Worm (Caenorhabditis elegans) whole organism, young adult: ENCODE measurements around the gene zip-7.
A peak's percentile ranks its signal among the peaks of the same experiment; 100 is the strongest.

Source experiments
- F10E7.11 ChIP-seq: sonication (generic microtip); optimal IDR thresholded peaks from 2 replicates; lab custom pipeline; 2017; ENCODE audit warnings: mild to moderate bottlenecking, missing genetic modification characterization, moderate library complexity, missing compliant biosample characterization
- F23B12.7 ChIP-seq: sonication (generic microtip); optimal IDR thresholded peaks from 2 replicates; lab custom pipeline; 2017; ENCODE audit warnings: missing genetic modification characterization, mild to moderate bottlenecking, missing compliant biosample characterization, antibody characterized with exemption, moderate library complexity; ENCODE audit not compliant: insufficient read depth
- F33H1.4 ChIP-seq: fragments of 200-800 bp; sonication (Bioruptor generic); IDR thresholded peaks from 2 replicates; pipeline ENCODE4 v1.3.6; 2022; ENCODE audit warnings: missing genetic modification reagents, missing genetic modification characterization, missing compliant biosample characterization
- K11D2.4 ChIP-seq: fragments of 200-800 bp; sonication (Bioruptor generic); IDR thresholded peaks from 2 replicates; pipeline ENCODE4 v1.3.6; 2022; ENCODE audit warnings: missing genetic modification reagents, missing genetic modification characterization, missing compliant biosample characterization
- K12H6.12 ChIP-seq: fragments of 200-800 bp; sonication (Bioruptor generic); optimal IDR thresholded peaks from 2 replicates; lab custom pipeline; 2018; ENCODE audit warnings: mild to moderate bottlenecking, missing genetic modification characterization, missing compliant biosample characterization
- T26A5.8 ChIP-seq: sonication (generic microtip); optimal IDR thresholded peaks from 2 replicates; lab custom pipeline; 2016; ENCODE audit warnings: missing genetic modification characterization, missing compliant biosample characterization
- Y53F4B.3 ChIP-seq: fragments of 200-800 bp; sonication (Bioruptor generic); IDR thresholded peaks from 2 replicates; pipeline ENCODE4 v1.3.6; 2022; ENCODE audit warnings: missing genetic modification reagents, missing genetic modification characterization, missing compliant biosample characterization
- Y79H2A.3 ChIP-seq: fragments of 200-800 bp; sonication (Bioruptor generic); conservative IDR thresholded peaks from 2 replicates; pipeline ENCODE4 v1.3.6; 2022; ENCODE audit warnings: missing genetic modification reagents, missing genetic modification characterization, missing compliant biosample characterization
- Y95B8A.8 ChIP-seq: fragments of 200-800 bp; sonication (Bioruptor generic); IDR thresholded peaks from 2 replicates; pipeline ENCODE4 v1.3.6; 2022; ENCODE audit warnings: missing genetic modification reagents, missing genetic modification characterization, missing compliant biosample characterization
- ZK185.1 ChIP-seq: sonication (generic microtip); optimal IDR thresholded peaks from 2 replicates; lab custom pipeline; 2016; ENCODE audit warnings: mild to moderate bottlenecking, missing genetic modification characterization, missing compliant biosample characterization; ENCODE audit not compliant: poor library complexity, severe bottlenecking
- ama-1 ChIP-seq, 3 experiments: fragments of 150-350 bp in 1 of 3; sonication (generic microtip) in 2 of 3; optimal IDR thresholded peaks; 2 replicates each; lab custom pipeline; 2014 to 2018; ENCODE audit warnings: missing biosample characterization in 2 of 3, missing genetic modification characterization in 2 of 3, missing genetic modification reagents in 2 of 3
- athp-1 ChIP-seq: sonication (generic microtip); optimal IDR thresholded peaks from 2 replicates; lab custom pipeline; 2017; ENCODE audit warnings: mild to moderate bottlenecking, missing genetic modification characterization, missing compliant biosample characterization
- attf-6 ChIP-seq: fragments of 200-800 bp; sonication (Bioruptor generic); IDR thresholded peaks from 2 replicates; pipeline ENCODE4 v1.3.6; 2022; ENCODE audit warnings: missing genetic modification reagents, missing genetic modification characterization, missing compliant biosample characterization
- cebp-1 ChIP-seq, 2 experiments: fragments of 200-800 bp in 1 of 2; sonication (Bioruptor generic) in 1 of 2; sonication (generic microtip) in 1 of 2; IDR thresholded peaks in 1 of 2; optimal IDR thresholded peaks in 1 of 2; 2 replicates each; pipeline versions ENCODE4 v1.3.6 to Lab custom; 2017 to 2022; ENCODE audit warnings: missing compliant biosample characterization in 2 of 2, missing genetic modification characterization in 2 of 2, mild to moderate bottlenecking in 1 of 2, missing genetic modification reagents in 1 of 2, moderate library complexity in 1 of 2
- cebp-2 ChIP-seq: fragments of 200-800 bp; sonication (Bioruptor generic); IDR thresholded peaks from 2 replicates; pipeline ENCODE4 v1.3.6; 2022; ENCODE audit warnings: missing genetic modification characterization, missing compliant biosample characterization
- ceh-27 ChIP-seq: fragments of 200-800 bp; sonication (Bioruptor generic); optimal IDR thresholded peaks from 2 replicates; lab custom pipeline; 2018; ENCODE audit warnings: mild to moderate bottlenecking, missing genetic modification characterization, moderate library complexity, missing compliant biosample characterization
- ceh-91 ChIP-seq: fragments of 200-800 bp; sonication (Bioruptor generic); IDR thresholded peaks from 2 replicates; pipeline ENCODE4 v1.3.6; 2022; ENCODE audit warnings: missing genetic modification reagents, missing genetic modification characterization, missing compliant biosample characterization
- dox-1 ChIP-seq: fragments of 200-800 bp; sonication (Bioruptor generic); IDR thresholded peaks from 2 replicates; pipeline ENCODE4 v1.3.6; 2022; ENCODE audit warnings: missing genetic modification reagents, missing genetic modification characterization, missing compliant biosample characterization
- egrh-3 ChIP-seq: fragments of 200-800 bp; sonication (Bioruptor generic); IDR thresholded peaks from 2 replicates; pipeline ENCODE4 v1.3.6; 2022; ENCODE audit warnings: missing genetic modification reagents, missing genetic modification characterization, missing compliant biosample characterization
- him-1 ChIP-seq: sonication (generic microtip); optimal IDR thresholded peaks from 2 replicates; lab custom pipeline; 2016; ENCODE audit warnings: missing genotype, missing genetic modification reagents, missing genetic modification characterization, missing compliant biosample characterization
- hmg-1.2 ChIP-seq: fragments of 200-800 bp; sonication (Bioruptor generic); IDR thresholded peaks from 2 replicates; pipeline ENCODE4 v1.3.6; 2022; ENCODE audit warnings: missing genetic modification reagents, missing genetic modification characterization, missing compliant biosample characterization
- let-526 ChIP-seq: fragments of 200-800 bp; sonication (Bioruptor generic); IDR thresholded peaks from 2 replicates; pipeline ENCODE4 v1.3.6; 2022; ENCODE audit warnings: missing genetic modification reagents, missing genetic modification characterization, missing compliant biosample characterization
- lin-40 ChIP-seq: sonication (generic microtip); optimal IDR thresholded peaks from 2 replicates; lab custom pipeline; 2016; ENCODE audit warnings: missing genetic modification characterization, mild to moderate bottlenecking, missing compliant biosample characterization, missing genotype, missing genetic modification reagents
- madf-10 ChIP-seq: sonication (generic microtip); optimal IDR thresholded peaks from 2 replicates; lab custom pipeline; 2016; ENCODE audit warnings: mild to moderate bottlenecking, missing genetic modification characterization, missing compliant biosample characterization
- mcd-1 ChIP-seq: fragments of 200-800 bp; sonication (Bioruptor generic); IDR thresholded peaks from 2 replicates; pipeline ENCODE4 v1.3.6; 2022; ENCODE audit warnings: missing genetic modification reagents, missing genetic modification characterization, missing compliant biosample characterization
- mel-28 ChIP-seq: sonication (generic microtip); optimal IDR thresholded peaks from 2 replicates; lab custom pipeline; 2016; ENCODE audit warnings: borderline replicate concordance, mild to moderate bottlenecking, missing genetic modification characterization, missing compliant biosample characterization
- nfya-2 ChIP-seq: fragments of 200-800 bp; sonication (Bioruptor generic); IDR thresholded peaks from 2 replicates; pipeline ENCODE4 v1.3.6; 2022; ENCODE audit warnings: missing genetic modification reagents, missing genetic modification characterization, missing compliant biosample characterization
- nfyb-1 ChIP-seq: fragments of 200-800 bp; sonication (Bioruptor generic); IDR thresholded peaks from 2 replicates; pipeline ENCODE4 v1.3.6; 2022; ENCODE audit warnings: missing genetic modification reagents, missing genetic modification characterization, missing compliant biosample characterization
- nhr-80 ChIP-seq: sonication (generic microtip); optimal IDR thresholded peaks from 2 replicates; lab custom pipeline; 2016; ENCODE audit warnings: missing genetic modification characterization, missing compliant biosample characterization
- pha-4 ChIP-seq: fragments of 150-350 bp; sonication (generic microtip); optimal IDR thresholded peaks from 2 replicates; lab custom pipeline; 2014; ENCODE audit warnings: missing biosample characterization, missing genetic modification reagents, missing genetic modification characterization
- rcor-1 ChIP-seq: fragments of 200-800 bp; sonication (Bioruptor generic); IDR thresholded peaks from 2 replicates; pipeline ENCODE4 v1.3.6; 2022; ENCODE audit warnings: missing genetic modification reagents, missing genetic modification characterization, missing compliant biosample characterization
- sdz-38 ChIP-seq: sonication (generic microtip); optimal IDR thresholded peaks from 2 replicates; lab custom pipeline; 2016; ENCODE audit warnings: missing genotype, missing genetic modification characterization, missing compliant biosample characterization
- snpc-4 ChIP-seq, 5 experiments: fragments of 150-350 bp in 1 of 5; sonication (generic microtip) in 4 of 5; optimal IDR thresholded peaks; 2 replicates each; lab custom pipeline; 2014 to 2018; ENCODE audit warnings: missing genetic modification characterization in 5 of 5, missing biosample characterization in 3 of 5, antibody characterized with exemption in 2 of 5, mild to moderate bottlenecking in 2 of 5, missing compliant biosample characterization in 2 of 5, missing genotype in 2 of 5, moderate library complexity in 2 of 5, missing genetic modification reagents in 1 of 5
- somi-1 ChIP-seq: fragments of 200-800 bp; sonication (Bioruptor generic); optimal IDR thresholded peaks from 2 replicates; lab custom pipeline; 2018; ENCODE audit warnings: mild to moderate bottlenecking, missing genetic modification characterization, missing compliant biosample characterization
- tbx-9 ChIP-seq: sonication (generic microtip); optimal IDR thresholded peaks from 2 replicates; lab custom pipeline; 2016; ENCODE audit warnings: borderline replicate concordance, missing genetic modification characterization, inconsistent platforms, missing compliant biosample characterization
- zfh-2 ChIP-seq: fragments of 200-800 bp; sonication (Bioruptor generic); conservative IDR thresholded peaks from 2 replicates; pipeline ENCODE4 v1.3.6; 2022; ENCODE audit warnings: missing genetic modification reagents, missing genetic modification characterization, missing compliant biosample characterization
- ztf-3 ChIP-seq: fragments of 200-800 bp; sonication (Bioruptor generic); optimal IDR thresholded peaks from 2 replicates; lab custom pipeline; 2018; ENCODE audit warnings: mild to moderate bottlenecking, missing genetic modification characterization, missing compliant biosample characterization

zip-7 gene

ce11 chrIV:16501855-16502254 lies 3.6 kb downstream of the zip-7 start (continued):
- TF ChIP-seq him-1 (tag; lab: Kevin White, UChicago) (no peak), Y95B8A.8 (0 out of 2 replicates have a peak, but pooled peaks have one; percentile 57), ZK185.1 (tag; lab: Kevin White, UChicago) (peak; percentile 15), rcor-1 (GFP tag; lab: Robert Waterston, UW) (no peak), nhr-80 (peak; percentile 82), mcd-1 (peak; percentile 38; the same call in 1 of the 2 replicates), nfyb-1 (peak; percentile 56; the same call in 1 of the 2 replicates), lin-40 (tag; lab: Kevin White, UChicago) (peak; percentile 51), pha-4 (tag; lab: Kevin White, UChicago) (no peak), cebp-2 (GFP tag; lab: Robert Waterston, UW) (no peak), snpc-4 (GFP tag; optimal IDR thresholded peaks at IDR 0.05; lab: Kevin White, UChicago) (no peak), snpc-4 (tag; optimal IDR thresholded peaks at IDR 0.05; lab: Kevin White, UChicago) (peak in 1 of 4 experiments; percentile 39), madf-10 (peak; percentile 25), T26A5.8 (tag; lab: Kevin White, UChicago) (no peak), hmg-1.2 (GFP tag; lab: Robert Waterston, UW) (peak; percentile 71; the same call in 1 of the 2 replicates), nfya-2 (GFP tag; lab: Robert Waterston, UW) (no peak), attf-6 (GFP tag; lab: Robert Waterston, UW) (no peak), zfh-2 (GFP tag; lab: Robert Waterston, UW) (peak; percentile 77), F23B12.7 (no peak), sdz-38 (tag; lab: Kevin White, UChicago) (no peak), let-526 (no peak), athp-1 (peak; percentile 8), F33H1.4 (no peak)
- TF ChIP-seq, all 124 proteins: peak for 19

DNA sequence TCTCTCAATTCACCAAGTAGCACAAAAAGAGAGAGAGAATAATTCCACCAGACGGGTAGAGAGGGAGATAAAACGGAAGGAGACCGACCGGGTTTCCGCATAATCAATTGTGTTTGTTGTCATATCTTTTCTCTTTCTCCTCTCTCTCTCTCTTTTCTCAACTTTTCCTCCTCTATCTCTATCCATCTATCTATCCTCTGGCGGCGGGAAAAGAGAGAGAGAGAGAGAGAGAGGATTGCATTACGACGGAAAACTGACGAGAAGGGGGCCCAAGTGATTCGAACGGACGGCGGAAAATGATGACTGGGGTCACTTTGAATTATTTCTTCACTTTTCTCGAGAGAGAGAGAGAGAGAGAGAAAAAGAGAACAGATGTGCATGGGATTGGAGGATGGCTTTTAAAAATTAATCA lies 7.4 kb downstream of the zip-7 start:
- TF ChIP-seq mel-28 (tag; lab: Kevin White, UChicago) (no peak), K11D2.4 (GFP tag; lab: Robert Waterston, UW) (peak; percentile 40; the same call in 1 of the 2 replicates), ceh-91 (GFP tag; lab: Robert Waterston, UW) (no peak), ceh-27 (GFP tag; lab: Kevin White, UChicago) (peak; percentile 21), hmg-1.2 (GFP tag; lab: Robert Waterston, UW) (peak; percentile 5; the same call in 1 of the 2 replicates), cebp-1 (GFP tag; IDR thresholded peaks at IDR 0.05; lab: Robert Waterston, UW) (no peak), cebp-1 (tag; optimal IDR thresholded peaks at IDR 0.05; lab: Kevin White, UChicago) (peak; percentile 53), somi-1 (peak; percentile 82), lin-40 (tag; lab: Kevin White, UChicago) (peak; percentile 30), zfh-2 (GFP tag; lab: Robert Waterston, UW) (peak; percentile 71; the same call in 1 of the 2 replicates), dox-1 (GFP tag; lab: Robert Waterston, UW) (peak; percentile 36; the same call in 1 of the 2 replicates), snpc-4 (GFP tag; optimal IDR thresholded peaks at IDR 0.05; lab: Kevin White, UChicago) (no peak), snpc-4 (tag; optimal IDR thresholded peaks at IDR 0.05; lab: Kevin White, UChicago) (peak in 1 of 4 experiments; percentile 25), egrh-3 (0 out of 2 replicates have a peak, but pooled peaks have one; percentile 31), tbx-9 (tag; lab: Kevin White, UChicago) (no peak), K12H6.12 (peak; percentile 45), Y79H2A.3 (GFP tag; lab: Robert Waterston, UW) (no peak)

- no peak for TF ChIP-seq zfh-2 (GFP tag; lab: Robert Waterston, UW)
- no peak for TF ChIP-seq somi-1
- no peak for TF ChIP-seq F10E7.11 (tag; lab: Kevin White, UChicago)
- no peak for TF ChIP-seq mel-28 (tag; lab: Kevin White, UChicago)
- TF ChIP-seq madf-10: no peak
- TF ChIP-seq ztf-3 (GFP tag; lab: Kevin White, UChicago): no peak
- no peak for TF ChIP-seq Y53F4B.3
- no peak for TF ChIP-seq snpc-4 (GFP tag; optimal IDR thresholded peaks at IDR 0.05; lab: Kevin White, UChicago)
- peak in 1 of 4 experiments; percentile 38 for TF ChIP-seq snpc-4 (tag; optimal IDR thresholded peaks at IDR 0.05; lab: Kevin White, UChicago)
- no peak for TF ChIP-seq tbx-9 (tag; lab: Kevin White, UChicago)
- no peak for TF ChIP-seq ama-1 (optimal IDR thresholded peaks at IDR 0.05; lab: Kevin White, UChicago)
- TF ChIP-seq ama-1 (GFP tag; optimal IDR thresholded peaks at IDR 0.05; lab: Kevin White, UChicago): no peak
- TF ChIP-seq cebp-1 (GFP tag; IDR thresholded peaks at IDR 0.05; lab: Robert Waterston, UW): no peak
- TF ChIP-seq cebp-1 (tag; optimal IDR thresholded peaks at IDR 0.05; lab: Kevin White, UChicago): peak; percentile 37
Observed at ce11 chrIV:16496491-16496890, 9.0 kb downstream of the zip-7 start.
